Worm (Caenorhabditis elegans) whole organism, L2 larva: ENCODE measurements around the gene xpo-3.

Experiments
- C34F6.9 ChIP-seq: fragments of 150-350 bp; optimal IDR thresholded peaks from 2 replicates; lab custom pipeline; 2014; ENCODE audit warnings: missing biosample characterization, missing genetic modification characterization
- F13H6.1 ChIP-seq: sonication (generic microtip); optimal IDR thresholded peaks from 2 replicates; lab custom pipeline; 2016; ENCODE audit warnings: missing genetic modification characterization, missing compliant biosample characterization
- R02D3.7 ChIP-seq: fragments of 150-350 bp; optimal IDR thresholded peaks from 2 replicates; lab custom pipeline; 2014; ENCODE audit warnings: missing biosample characterization, missing genetic modification characterization
- Y55F3AM.14 ChIP-seq: fragments of 200-800 bp; sonication (Bioruptor generic); optimal IDR thresholded peaks from 2 replicates; lab custom pipeline; 2018; ENCODE audit warnings: mild to moderate bottlenecking, missing genetic modification characterization, missing compliant biosample characterization
- ZK546.5 ChIP-seq: sonication (generic microtip); optimal IDR thresholded peaks from 2 replicates; lab custom pipeline; 2017; ENCODE audit warnings: missing biosample characterization, missing genetic modification characterization
- alr-1 ChIP-seq: fragments of 150-350 bp; optimal IDR thresholded peaks from 2 replicates; lab custom pipeline; 2014; ENCODE audit warnings: missing biosample characterization, missing genetic modification characterization
- blmp-1 ChIP-seq: sonication (generic microtip); optimal IDR thresholded peaks from 2 replicates; lab custom pipeline; 2017; ENCODE audit warnings: missing genetic modification characterization, mild to moderate bottlenecking, missing compliant biosample characterization, antibody characterized with exemption, moderate library complexity; ENCODE audit not compliant: insufficient read depth
- ceh-82 ChIP-seq: fragments of 150-350 bp; optimal IDR thresholded peaks from 2 replicates; lab custom pipeline; 2014; ENCODE audit warnings: missing biosample characterization, missing genetic modification characterization
- crh-2 ChIP-seq: sonication (generic microtip); optimal IDR thresholded peaks from 2 replicates; lab custom pipeline; 2017; ENCODE audit warnings: missing biosample characterization, missing genetic modification characterization
- dmd-4 ChIP-seq: sonication (generic microtip); optimal IDR thresholded peaks from 2 replicates; lab custom pipeline; 2017; ENCODE audit warnings: missing biosample characterization, missing genetic modification characterization
- elt-1 ChIP-seq: fragments of 150-350 bp; optimal IDR thresholded peaks from 2 replicates; lab custom pipeline; 2014; ENCODE audit warnings: missing biosample characterization, missing genetic modification characterization
- elt-3 ChIP-seq: sonication (generic microtip); optimal IDR thresholded peaks from 2 replicates; lab custom pipeline; 2017; ENCODE audit warnings: missing biosample characterization, missing genetic modification characterization
- fos-1 ChIP-seq: fragments of 150-350 bp; optimal IDR thresholded peaks from 2 replicates; lab custom pipeline; 2014; ENCODE audit warnings: missing biosample characterization, missing genetic modification characterization
- gmeb-1 ChIP-seq: fragments of 150-350 bp; optimal IDR thresholded peaks from 2 replicates; lab custom pipeline; 2014; ENCODE audit warnings: missing biosample characterization, missing genetic modification characterization
- lin-11 ChIP-seq: fragments of 150-350 bp; sonication (generic microtip); optimal IDR thresholded peaks from 2 replicates; lab custom pipeline; 2014; ENCODE audit warnings: missing biosample characterization, missing genetic modification characterization, inconsistent platforms, mixed read lengths
- lin-13 ChIP-seq: fragments of 150-350 bp; optimal IDR thresholded peaks from 2 replicates; lab custom pipeline; 2014; ENCODE audit warnings: missing biosample characterization, missing genetic modification reagents, missing genetic modification characterization
- lin-39 ChIP-seq: fragments of 150-350 bp; optimal IDR thresholded peaks from 2 replicates; lab custom pipeline; 2014; ENCODE audit warnings: missing biosample characterization, missing genetic modification reagents, missing genetic modification characterization
- lsy-2 ChIP-seq, 2 experiments: fragments of 150-350 bp in 1 of 2; sonication (generic microtip) in 1 of 2; optimal IDR thresholded peaks; 2 replicates each; lab custom pipeline; 2014 to 2017; ENCODE audit warnings: missing biosample characterization in 2 of 2, missing genetic modification characterization in 2 of 2
- mab-5 ChIP-seq: fragments of 150-350 bp; optimal IDR thresholded peaks from 2 replicates; lab custom pipeline; 2014; ENCODE audit warnings: missing biosample characterization, missing genetic modification characterization
- mbf-1 ChIP-seq: sonication (generic microtip); optimal IDR thresholded peaks from 2 replicates; lab custom pipeline; 2017; ENCODE audit warnings: missing biosample characterization, missing genetic modification characterization
- mdl-1 ChIP-seq, 2 experiments: fragments of 150-350 bp in 1 of 2; sonication (generic microtip) in 1 of 2; optimal IDR thresholded peaks; 2 replicates each; lab custom pipeline; 2017; ENCODE audit warnings: missing biosample characterization in 2 of 2, missing genetic modification characterization in 2 of 2
- nhr-10 ChIP-seq: sonication (generic microtip); optimal IDR thresholded peaks from 2 replicates; lab custom pipeline; 2017; ENCODE audit warnings: missing biosample characterization, missing genetic modification characterization
- nhr-11 ChIP-seq: fragments of 150-350 bp; optimal IDR thresholded peaks from 2 replicates; lab custom pipeline; 2014; ENCODE audit warnings: missing biosample characterization, missing genetic modification characterization
- nhr-12 ChIP-seq: fragments of 150-350 bp; optimal IDR thresholded peaks from 2 replicates; lab custom pipeline; 2014; ENCODE audit warnings: missing biosample characterization, missing genetic modification characterization
- nhr-129 ChIP-seq: fragments of 150-350 bp; optimal IDR thresholded peaks from 2 replicates; lab custom pipeline; 2014; ENCODE audit warnings: missing biosample characterization, missing genetic modification characterization
- nhr-21 ChIP-seq: fragments of 150-350 bp; optimal IDR thresholded peaks from 2 replicates; lab custom pipeline; 2014; ENCODE audit warnings: missing biosample characterization, missing genetic modification characterization
- nhr-23 ChIP-seq: fragments of 150-350 bp; optimal IDR thresholded peaks from 2 replicates; lab custom pipeline; 2014; ENCODE audit warnings: missing biosample characterization, missing genetic modification reagents, missing genetic modification characterization
- nhr-25 ChIP-seq: fragments of 150-350 bp; sonication (generic microtip); optimal IDR thresholded peaks from 3 replicates; lab custom pipeline; 2014; ENCODE audit warnings: missing biosample characterization, missing genetic modification characterization
- nhr-6 ChIP-seq: fragments of 150-350 bp; optimal IDR thresholded peaks from 2 replicates; lab custom pipeline; 2014; ENCODE audit warnings: missing biosample characterization, missing genetic modification characterization
- nhr-77 ChIP-seq: fragments of 150-350 bp; optimal IDR thresholded peaks from 2 replicates; lab custom pipeline; 2014; ENCODE audit warnings: missing biosample characterization, missing genetic modification characterization
- peb-1 ChIP-seq: fragments of 150-350 bp; optimal IDR thresholded peaks from 2 replicates; lab custom pipeline; 2014; ENCODE audit warnings: missing biosample characterization, missing genetic modification characterization
- sem-4 ChIP-seq: fragments of 150-350 bp; optimal IDR thresholded peaks from 2 replicates; lab custom pipeline; 2014; ENCODE audit warnings: missing biosample characterization, missing genetic modification reagents, missing genetic modification characterization
- skn-1 ChIP-seq: sonication (generic microtip); optimal IDR thresholded peaks from 2 replicates; lab custom pipeline; 2017; ENCODE audit warnings: missing biosample characterization, missing genetic modification characterization
- sma-3 ChIP-seq: sonication (generic microtip); optimal IDR thresholded peaks from 2 replicates; lab custom pipeline; 2016; ENCODE audit warnings: missing genetic modification reagents, missing genetic modification characterization, missing compliant biosample characterization
- snpc-4 ChIP-seq: fragments of 150-350 bp; optimal IDR thresholded peaks from 2 replicates; lab custom pipeline; 2014; ENCODE audit warnings: missing biosample characterization, missing genetic modification characterization
- unc-39 ChIP-seq: fragments of 150-350 bp; optimal IDR thresholded peaks from 2 replicates; lab custom pipeline; 2014; ENCODE audit warnings: missing biosample characterization, missing genetic modification characterization
- unc-55 ChIP-seq: fragments of 150-350 bp; sonication (generic microtip); optimal IDR thresholded peaks from 3 replicates; lab custom pipeline; 2014; ENCODE audit warnings: missing biosample characterization, missing genetic modification reagents, missing genetic modification characterization
- zag-1 ChIP-seq: fragments of 150-350 bp; optimal IDR thresholded peaks from 2 replicates; lab custom pipeline; 2014; ENCODE audit warnings: missing biosample characterization, missing genetic modification characterization
- ztf-4 ChIP-seq: fragments of 150-350 bp; optimal IDR thresholded peaks from 2 replicates; lab custom pipeline; 2014; ENCODE audit warnings: missing biosample characterization, missing genetic modification characterization

Gene xpo-3

ce11 chrIV:7938834-7939233 lies 15.0 kb upstream of the xpo-3 start, which contains the start of gene F20D12.7:
Gene F20D12.7 (minus strand): TSS chrIV:7938934.
- TF ChIP-seq dmd-4 (tag; lab: Kevin White, UChicago) (no peak), snpc-4 (tag; lab: Kevin White, UChicago) (no peak), mdl-1 (tag; optimal IDR thresholded peaks at IDR 0.05; lab: Kevin White, UChicago) (no peak), fos-1 (tag; lab: Kevin White, UChicago) (no peak), nhr-12 (tag; lab: Kevin White, UChicago) (no peak), nhr-10 (tag; lab: Kevin White, UChicago) (no peak), C34F6.9 (tag; lab: Kevin White, UChicago) (no peak), elt-3 (tag; lab: Kevin White, UChicago) (no peak), nhr-21 (tag; lab: Kevin White, UChicago) (no peak)

ce11 chrIV:7933733-7934132 lies 9.9 kb upstream of the xpo-3 start, which contains the start of gene bbs-2:
Gene bbs-2 (plus strand): TSS chrIV:7934033.
- TF ChIP-seq snpc-4 (tag; lab: Kevin White, UChicago) (no peak), nhr-129 (tag; lab: Kevin White, UChicago) (no peak), nhr-77 (tag; lab: Kevin White, UChicago) (no peak), sem-4 (tag; lab: Kevin White, UChicago) (no peak), elt-1 (tag; lab: Kevin White, UChicago) (no peak), nhr-25 (tag; lab: Kevin White, UChicago) (no peak), elt-3 (tag; lab: Kevin White, UChicago) (no peak), lin-13 (GFP tag; lab: Kevin White, UChicago) (no peak), nhr-11 (tag; lab: Kevin White, UChicago) (no peak), ztf-4 (tag; lab: Kevin White, UChicago) (no peak), unc-55 (no peak), C34F6.9 (tag; lab: Kevin White, UChicago) (no peak), fos-1 (tag; lab: Kevin White, UChicago) (no peak), peb-1 (tag; lab: Kevin White, UChicago) (no peak), gmeb-1 (no peak), lin-39 (tag; lab: Kevin White, UChicago) (no peak)

- TF ChIP-seq nhr-6 (no peak), nhr-10 (tag; lab: Kevin White, UChicago) (no peak), ztf-4 (tag; lab: Kevin White, UChicago) (no peak), crh-2 (no peak), nhr-21 (tag; lab: Kevin White, UChicago) (no peak), peb-1 (tag; lab: Kevin White, UChicago) (no peak), ZK546.5 (tag; lab: Kevin White, UChicago) (no peak), fos-1 (tag; lab: Kevin White, UChicago) (no peak), R02D3.7 (tag; lab: Kevin White, UChicago) (no peak), mbf-1 (tag; lab: Kevin White, UChicago) (no peak), blmp-1 (tag; lab: Kevin White, UChicago) (no peak), elt-3 (tag; lab: Kevin White, UChicago) (no peak), unc-55 (no peak), dmd-4 (tag; lab: Kevin White, UChicago) (no peak), elt-1 (tag; lab: Kevin White, UChicago) (no peak)
These were observed 8.0 kb upstream of the xpo-3 start for ce11 chrIV:7931873-7932272.

- TF ChIP-seq mdl-1 (tag; optimal IDR thresholded peaks at IDR 0.05; lab: Kevin White, UChicago) (no peak), F13H6.1 (tag; lab: Kevin White, UChicago) (no peak)
These were observed 4.0 kb upstream of the xpo-3 start, which contains the start of gene gcy-8 for ce11 chrIV:7927852-7928251. Gene gcy-8 (plus strand): TSS chrIV:7928152.

- TF ChIP-seq sma-3 (GFP tag; lab: Kevin White, UChicago) (no peak), Y55F3AM.14 (GFP tag; lab: Kevin White, UChicago) (no peak), elt-3 (tag; lab: Kevin White, UChicago) (no peak), unc-55 (no peak), lsy-2 (tag; optimal IDR thresholded peaks at IDR 0.05; lab: Kevin White, UChicago) (no peak), F13H6.1 (tag; lab: Kevin White, UChicago) (no peak), nhr-23 (tag; lab: Kevin White, UChicago) (no peak), alr-1 (tag; lab: Kevin White, UChicago) (no peak), skn-1 (tag; lab: Kevin White, UChicago) (no peak), mdl-1 (tag; optimal IDR thresholded peaks at IDR 0.05; lab: Kevin White, UChicago) (no peak), peb-1 (tag; lab: Kevin White, UChicago) (no peak), unc-39 (tag; lab: Kevin White, UChicago) (no peak), nhr-6 (no peak), mbf-1 (tag; lab: Kevin White, UChicago) (no peak), lin-11 (tag; lab: Kevin White, UChicago) (no peak), mab-5 (tag; lab: Kevin White, UChicago) (no peak), dmd-4 (tag; lab: Kevin White, UChicago) (no peak), zag-1 (tag; lab: Kevin White, UChicago) (no peak), nhr-10 (tag; lab: Kevin White, UChicago) (no peak), ceh-82 (tag; lab: Kevin White, UChicago) (no peak)
These were observed 3.4 kb upstream of the xpo-3 start, which contains the start of gene C49H3.12 for ce11 chrIV:7927218-7927617. Gene C49H3.12 (minus strand): TSS chrIV:7927318.
